Worm (Caenorhabditis elegans) whole organism, mixed stage, embryonic: Measurements from ENCODE around the gene fbxa-210.

Experiments
- blmp-1 ChIP-seq: fragments of 150-350 bp; optimal IDR thresholded peaks from 2 replicates; lab custom pipeline; 2014; ENCODE audit warnings: missing biosample characterization, missing genetic modification characterization
- ces-1 ChIP-seq: fragments of 150-350 bp; optimal IDR thresholded peaks from 2 replicates; lab custom pipeline; 2014; ENCODE audit warnings: missing biosample characterization, missing genetic modification reagents, missing genetic modification characterization
- elt-1 ChIP-seq: sonication (generic microtip); optimal IDR thresholded peaks from 2 replicates; lab custom pipeline; 2017; ENCODE audit warnings: missing genetic modification characterization, mild to moderate bottlenecking, missing compliant biosample characterization, antibody characterized with exemption, moderate library complexity, borderline replicate concordance; ENCODE audit not compliant: insufficient read depth
- lsy-2 ChIP-seq: fragments of 150-350 bp; optimal IDR thresholded peaks from 2 replicates; lab custom pipeline; 2014; ENCODE audit warnings: missing biosample characterization, missing genetic modification characterization
- mep-1 ChIP-seq: fragments of 150-350 bp; optimal IDR thresholded peaks from 2 replicates; lab custom pipeline; 2017; ENCODE audit warnings: missing biosample characterization, missing genetic modification reagents, missing genetic modification characterization, inconsistent platforms
- sem-2 ChIP-seq: fragments of 200-800 bp; sonication (Bioruptor generic); optimal IDR thresholded peaks from 2 replicates; lab custom pipeline; 2018; ENCODE audit warnings: mild to moderate bottlenecking, missing genetic modification characterization, missing compliant biosample characterization
- ztf-11 ChIP-seq: fragments of 150-350 bp; optimal IDR thresholded peaks from 2 replicates; lab custom pipeline; 2014; ENCODE audit warnings: missing biosample characterization, missing genetic modification characterization

ce11 chrV:18167161-18167560 is 42.0 kb downstream of the fbxa-210 start, which contains the start of gene C14A6.6:
- TF ChIP-seq sem-2 (GFP tag; lab: Kevin White, UChicago) (no peak), blmp-1 (no peak), ztf-11 (tag; lab: Kevin White, UChicago) (no peak), mep-1 (no peak), elt-1 (tag; lab: Kevin White, UChicago) (no peak), lsy-2 (tag; lab: Kevin White, UChicago) (no peak), ces-1 (GFP tag; lab: Kevin White, UChicago) (no peak)
